Worm (Caenorhabditis elegans): Measurements from ENCODE around the gene spe-10.

Gene spe-10

ce11 chrV:10418961-10419360 lies 34.9 kb downstream of the spe-10 start, which contains the start of gene F15H10.5:
Gene F15H10.5 (minus strand): TSS chrV:10419061.
- TF ChIP-seq madf-3 (GFP tag; IDR thresholded peaks at IDR 0.05) (no peak), ceh-100 (GFP tag; IDR thresholded peaks at IDR 0.05) (no peak), rcor-1 (GFP tag; IDR thresholded peaks at IDR 0.05) (no peak), somi-1 (GFP tag; optimal IDR thresholded peaks at IDR 0.05) (no peak), ceh-79 (tag; optimal IDR thresholded peaks at IDR 0.05) (no peak), egl-18 (GFP tag; IDR thresholded peaks at IDR 0.05) (no peak), akir-1 (GFP tag; optimal IDR thresholded peaks at IDR 0.05) (no peak), egrh-3 (GFP tag; IDR thresholded peaks at IDR 0.05) (no peak), ztf-25 (GFP tag; IDR thresholded peaks at IDR 0.05) (no peak), ztf-26 (tag; optimal IDR thresholded peaks at IDR 0.05) (no peak), F10E7.11 (tag; optimal IDR thresholded peaks at IDR 0.05) (no peak), hmg-1.2 (GFP tag; IDR thresholded peaks at IDR 0.05) (no peak), xnd-1 (tag; optimal IDR thresholded peaks at IDR 0.05) (no peak), aptf-2 (GFP tag; conservative IDR thresholded peaks at IDR 0.05) (no peak), madf-6 (GFP tag; IDR thresholded peaks at IDR 0.05) (no peak), rec-8 (tag; optimal IDR thresholded peaks at IDR 0.05) (no peak), zim-3 (tag; optimal IDR thresholded peaks at IDR 0.05) (no peak), Y79H2A.3 (GFP tag; conservative IDR thresholded peaks at IDR 0.05) (no peak)

- peak; percentile 94; the same call in 1 of the 2 replicates for TF ChIP-seq egrh-3 (GFP tag; IDR thresholded peaks at IDR 0.05)
Observed at ce11 chrV:10420843-10421242, 36.8 kb downstream of the spe-10 start.

- TF ChIP-seq nfya-2 (GFP tag; IDR thresholded peaks at IDR 0.05) (no peak), ekl-4 (GFP tag; IDR thresholded peaks at IDR 0.05) (no peak), rpc-1 (optimal IDR thresholded peaks at IDR 0.05) (no peak), rpc-1 (tag; optimal IDR thresholded peaks at IDR 0.05) (no peak), ztf-25 (GFP tag; IDR thresholded peaks at IDR 0.05) (no peak), ztf-28 (GFP tag; IDR thresholded peaks at IDR 0.05) (no peak), F22D6.2 (tag; optimal IDR thresholded peaks at IDR 0.05) (no peak), T26A5.8 (tag; optimal IDR thresholded peaks at IDR 0.05) (no peak), egrh-3 (GFP tag; IDR thresholded peaks at IDR 0.05) (no peak), B0019.2 (GFP tag; conservative IDR thresholded peaks at IDR 0.05) (no peak)
Observed at ce11 chrV:10421802-10422201, 37.8 kb downstream of the spe-10 start, which contains the start of gene col-13. Gene col-13 (minus strand): TSS chrV:10421902.

- TF ChIP-seq T26A5.8 (tag; optimal IDR thresholded peaks at IDR 0.05) (no peak), tbx-9 (tag; optimal IDR thresholded peaks at IDR 0.05; ENCODE audit: borderline replicate concordance) (no peak), madf-10 (tag; optimal IDR thresholded peaks at IDR 0.05) (no peak)
Observed at ce11 chrV:10423511-10423910, 39.5 kb downstream of the spe-10 start.

ce11 chrV:10423968-10424367 lies 39.9 kb downstream of the spe-10 start:
- peak; percentile 92 for TF ChIP-seq egrh-3 (GFP tag; IDR thresholded peaks at IDR 0.05)

ce11 chrV:10425098-10425497 lies 41.0 kb downstream of the spe-10 start, which contains the start of gene col-12:
Gene col-12 (minus strand): TSS chrV:10425198.
- TF ChIP-seq snpc-3.4 (tag; optimal IDR thresholded peaks at IDR 0.05) (no peak), attf-6 (GFP tag; IDR thresholded peaks at IDR 0.05) (no peak), F52B5.7 (tag; optimal IDR thresholded peaks at IDR 0.05) (no peak), athp-1 (tag; optimal IDR thresholded peaks at IDR 0.05) (no peak), lsy-27 (tag; optimal IDR thresholded peaks at IDR 0.05; ENCODE audit: borderline replicate concordance, insufficient read depth) (no peak), unc-62 (GFP tag; optimal IDR thresholded peaks at IDR 0.05) (no peak), unc-130 (GFP tag; optimal IDR thresholded peaks at IDR 0.05) (no peak), dpff-1 (tag; optimal IDR thresholded peaks at IDR 0.05) (no peak), nhr-179 (tag; optimal IDR thresholded peaks at IDR 0.05) (no peak), K11D2.4 (GFP tag; IDR thresholded peaks at IDR 0.05) (no peak), hlh-12 (tag; optimal IDR thresholded peaks at IDR 0.05) (no peak), zfh-2 (GFP tag; conservative IDR thresholded peaks at IDR 0.05) (no peak), nfyb-1 (GFP tag; IDR thresholded peaks at IDR 0.05) (no peak), lin-54 (GFP tag; optimal IDR thresholded peaks at IDR 0.05) (no peak), rcor-1 (GFP tag; IDR thresholded peaks at IDR 0.05) (no peak), mel-28 (tag; optimal IDR thresholded peaks at IDR 0.05; ENCODE audit: borderline replicate concordance) (no peak)
